Worm (Caenorhabditis elegans) whole organism, late embryonic: ENCODE data around the gene C47D12.4.

Experiments
- nhr-11 ChIP-seq: fragments of 150-350 bp; optimal IDR thresholded peaks from 2 replicates; lab custom pipeline; 2014; ENCODE audit warnings: missing biosample characterization, missing genetic modification characterization
- pha-4 ChIP-seq: fragments of 150-350 bp; optimal IDR thresholded peaks from 2 replicates; lab custom pipeline; 2018; ENCODE audit warnings: missing biosample characterization, missing genetic modification reagents, missing genetic modification characterization
- pqm-1 ChIP-seq: sonication (generic microtip); optimal IDR thresholded peaks from 2 replicates; lab custom pipeline; 2016; ENCODE audit warnings: missing genetic modification characterization, missing compliant biosample characterization
- rnt-1 ChIP-seq: sonication (generic microtip); optimal IDR thresholded peaks from 2 replicates; lab custom pipeline; 2016; ENCODE audit warnings: missing genetic modification characterization, missing compliant biosample characterization
- tbx-2 ChIP-seq: sonication (generic microtip); optimal IDR thresholded peaks from 2 replicates; lab custom pipeline; 2016; ENCODE audit warnings: missing genetic modification characterization, missing compliant biosample characterization
- tbx-7 ChIP-seq: sonication (generic microtip); optimal IDR thresholded peaks from 2 replicates; lab custom pipeline; 2016; ENCODE audit warnings: missing genotype, missing genetic modification characterization, missing compliant biosample characterization

ce11 chrII:11685177-11685576, 3.6 kb downstream of the C47D12.4 start, which contains the start of gene C47D12.5:
- TF ChIP-seq tbx-7 (no peak), pqm-1 (tag; lab: Kevin White, UChicago) (no peak), pha-4 (tag; lab: Kevin White, UChicago) (no peak), tbx-2 (no peak), nhr-11 (tag; lab: Kevin White, UChicago) (no peak), rnt-1 (no peak)
